Worm (Caenorhabditis elegans): ENCODE data around the gene nspb-9.

- no peak for TF ChIP-seq unc-62 (GFP tag; optimal IDR thresholded peaks at IDR 0.05 in 1 of 2)
- TF ChIP-seq unc-62 (tag; optimal IDR thresholded peaks at IDR 0.05): no peak
- TF ChIP-seq F49E8.2 (tag; optimal IDR thresholded peaks at IDR 0.05; ENCODE audit: borderline replicate concordance): no peak
- TF ChIP-seq nhr-6 (tag; optimal IDR thresholded peaks at IDR 0.05): no peak
- TF ChIP-seq nhr-77 (tag; optimal IDR thresholded peaks at IDR 0.05): no peak
- TF ChIP-seq lir-3 (tag; optimal IDR thresholded peaks at IDR 0.05): no peak
- TF ChIP-seq ces-1 (GFP tag; optimal IDR thresholded peaks at IDR 0.05): no peak
- TF ChIP-seq nhr-76 (tag; optimal IDR thresholded peaks at IDR 0.05): no peak
- no peak for TF ChIP-seq ceh-82 (tag; optimal IDR thresholded peaks at IDR 0.05)
- no peak for TF ChIP-seq nhr-42 (GFP tag; IDR thresholded peaks at IDR 0.05)
Observed at ce11 chrII:14569322-14569721, 11.3 kb upstream of the nspb-9 start.
